Fruit fly (Drosophila melanogaster) whole organism, embryonic: ENCODE results near the gene EAChm.

ENCODE experiments used
- Atf3 ChIP-seq: fragments of 200-800 bp; sonication (Bioruptor generic); optimal IDR thresholded peaks from 3 replicates; lab custom pipeline; 2016; ENCODE audit warnings: missing biosample characterization, missing genetic modification characterization
- CG15011 ChIP-seq: fragments of 200-800 bp; sonication (Bioruptor generic); optimal IDR thresholded peaks from 3 replicates; lab custom pipeline; 2018; ENCODE audit warnings: missing biosample characterization, mild to moderate bottlenecking, missing genetic modification characterization
- CG15479 ChIP-seq: fragments of 200-800 bp; sonication (Bioruptor generic); optimal IDR thresholded peaks from 3 replicates; lab custom pipeline; 2019; ENCODE audit warnings: missing biosample characterization, mild to moderate bottlenecking, missing genetic modification characterization, moderate library complexity
- CG1603 ChIP-seq: fragments of 200-800 bp; sonication (Bioruptor generic); optimal IDR thresholded peaks from 2 replicates; lab custom pipeline; 2019; ENCODE audit warnings: missing biosample characterization, mild to moderate bottlenecking, missing genetic modification characterization, moderate library complexity
- CG16815 ChIP-seq: fragments of 200-800 bp; sonication (Bioruptor generic); optimal IDR thresholded peaks from 3 replicates; lab custom pipeline; 2017; ENCODE audit warnings: missing biosample characterization, mild to moderate bottlenecking, missing genetic modification characterization
- CG17829 ChIP-seq: fragments of 200-800 bp; optimal IDR thresholded peaks from 2 replicates; lab custom pipeline; 2019; ENCODE audit warnings: missing biosample characterization, mild to moderate bottlenecking, missing genetic modification characterization, moderate library complexity
- CG1832 ChIP-seq: fragments of 200-800 bp; sonication (Bioruptor generic); optimal IDR thresholded peaks from 2 replicates; lab custom pipeline; 2017; ENCODE audit warnings: missing biosample characterization, mild to moderate bottlenecking, missing genetic modification characterization, inconsistent platforms
- CG2129 ChIP-seq: fragments of 200-800 bp; sonication (Bioruptor generic); IDR thresholded peaks from 2 replicates; pipeline ENCODE4 v1.3.6; 2022; ENCODE audit warnings: missing biosample characterization, missing genetic modification characterization; ENCODE audit not compliant: partially characterized antibody
- CG2199 ChIP-seq: fragments of 200-800 bp; sonication (Bioruptor generic); IDR thresholded peaks from 3 replicates; pipeline ENCODE4 v1.3.6; 2022; ENCODE audit warnings: missing biosample characterization, missing genetic modification characterization
- CG32767 ChIP-seq: fragments of 200-800 bp; sonication (Bioruptor generic); IDR thresholded peaks from 2 replicates; pipeline ENCODE4 v1.3.6; 2022; ENCODE audit warnings: missing biosample characterization, missing genetic modification characterization
- CG5180 ChIP-seq: fragments of 200-800 bp; sonication (Bioruptor generic); optimal IDR thresholded peaks from 3 replicates; lab custom pipeline; 2017; ENCODE audit warnings: missing biosample characterization, missing genetic modification characterization, mild to moderate bottlenecking, moderate library complexity, missing genetic modification reagents
- CG5245 ChIP-seq: fragments of 200-800 bp; sonication (Bioruptor generic); optimal IDR thresholded peaks from 3 replicates; lab custom pipeline; 2016; ENCODE audit warnings: missing biosample characterization, missing genetic modification characterization
- CG8290 ChIP-seq, 3 experiments: fragments of 200-800 bp; sonication (Bioruptor generic); optimal IDR thresholded peaks; 2 replicates each; lab custom pipeline; 2016 to 2019; ENCODE audit warnings: missing biosample characterization in 3 of 3, missing genetic modification characterization in 3 of 3, mild to moderate bottlenecking in 2 of 3, moderate library complexity in 1 of 3
- CG9932 ChIP-seq: fragments of 200-800 bp; sonication (Bioruptor generic); IDR thresholded peaks from 2 replicates; pipeline ENCODE4 v1.3.6; 2022; ENCODE audit warnings: missing biosample characterization, missing genetic modification characterization
- CHES-1-like ChIP-seq: fragments of 200-800 bp; sonication (Bioruptor generic); optimal IDR thresholded peaks from 2 replicates; lab custom pipeline; 2016; ENCODE audit warnings: missing biosample characterization, missing genetic modification characterization
- CoRest ChIP-seq: fragments of 200-800 bp; sonication (Bioruptor generic); optimal IDR thresholded peaks from 3 replicates; lab custom pipeline; 2018; ENCODE audit warnings: missing biosample characterization, mild to moderate bottlenecking, missing genetic modification characterization, moderate library complexity
- D ChIP-seq, 2 experiments: fragments of 200-800 bp in 1 of 2; fragments of >200 bp in 1 of 2; sonication (Bioruptor generic) in 1 of 2; optimal IDR thresholded peaks; 2 replicates in 1 of 2; 3 replicates in 1 of 2; lab custom pipeline; 2017; ENCODE audit warnings: mild to moderate bottlenecking in 1 of 2, missing biosample characterization in 1 of 2, missing genetic modification characterization in 1 of 2, missing genetic modification reagents in 1 of 2
- Ets65A ChIP-seq: fragments of 200-800 bp; sonication (Bioruptor generic); peaks from one replicate; lab custom pipeline; 2016; ENCODE audit warnings: missing biosample characterization, missing genetic modification characterization
- Fer3 ChIP-seq: fragments of 200-800 bp; sonication (Bioruptor generic); optimal IDR thresholded peaks from 2 replicates; lab custom pipeline; 2018; ENCODE audit warnings: missing biosample characterization, mild to moderate bottlenecking, missing genetic modification characterization, moderate library complexity
- GATAe ChIP-seq: fragments of 200-800 bp; sonication (Bioruptor generic); conservative IDR thresholded peaks from 2 replicates; pipeline ENCODE4 v1.3.6; 2022; ENCODE audit warnings: missing biosample characterization, missing genetic modification characterization
- H15 ChIP-seq: fragments of 200-800 bp; sonication (Bioruptor generic); IDR thresholded peaks from 3 replicates; pipeline ENCODE4 v1.3.6; 2022; ENCODE audit warnings: missing biosample characterization, missing genetic modification characterization
- Hey ChIP-seq: fragments of 200-800 bp; sonication (Bioruptor generic); optimal IDR thresholded peaks from 3 replicates; lab custom pipeline; 2018; ENCODE audit warnings: missing biosample characterization, mild to moderate bottlenecking, missing genetic modification characterization
- HmgD ChIP-seq: fragments of 200-800 bp; sonication (Bioruptor generic); optimal IDR thresholded peaks from 3 replicates; lab custom pipeline; 2016; ENCODE audit warnings: missing biosample characterization, missing genetic modification characterization
- Mes4 ChIP-seq: fragments of 200-800 bp; sonication (Bioruptor generic); optimal IDR thresholded peaks from 2 replicates; lab custom pipeline; 2016; ENCODE audit warnings: missing biosample characterization, missing genetic modification characterization
- Nf-YB ChIP-seq: fragments of 200-800 bp; sonication (Bioruptor generic); optimal IDR thresholded peaks from 3 replicates; lab custom pipeline; 2019; ENCODE audit warnings: missing biosample characterization, mild to moderate bottlenecking, missing genetic modification characterization, moderate library complexity
- Pdp1 ChIP-seq, 2 experiments: fragments of 200-800 bp; sonication (Bioruptor generic); optimal IDR thresholded peaks; 3 replicates each; lab custom pipeline; 2016; ENCODE audit warnings: missing biosample characterization in 2 of 2, missing genetic modification characterization in 2 of 2, mild to moderate bottlenecking in 1 of 2, moderate library complexity in 1 of 2
- Ptx1 ChIP-seq: fragments of 200-800 bp; sonication (Bioruptor generic); IDR thresholded peaks from 2 replicates; pipeline ENCODE4 v1.3.6; 2022; ENCODE audit warnings: missing biosample characterization, missing genetic modification characterization
- Ravus ChIP-seq: fragments of 200-800 bp; sonication (Bioruptor generic); IDR thresholded peaks from 2 replicates; pipeline ENCODE4 v1.3.6; 2022; ENCODE audit warnings: missing biosample characterization, missing genetic modification characterization
- Sin3A ChIP-seq: fragments of >200 bp; optimal IDR thresholded peaks from 2 replicates; lab custom pipeline; 2018
- abd-A ChIP-seq: fragments of 200-800 bp; sonication (Bioruptor generic); optimal IDR thresholded peaks from 3 replicates; lab custom pipeline; 2019; ENCODE audit warnings: missing biosample characterization, mild to moderate bottlenecking, missing genetic modification characterization, moderate library complexity
- cg ChIP-seq: fragments of 200-800 bp; sonication (Bioruptor generic); optimal IDR thresholded peaks from 3 replicates; lab custom pipeline; 2019; ENCODE audit warnings: missing biosample characterization, mild to moderate bottlenecking, missing genetic modification characterization, moderate library complexity
- ci ChIP-seq: fragments of 200-800 bp; sonication (Bioruptor generic); IDR thresholded peaks from 3 replicates; pipeline ENCODE4 v1.3.6; 2022; ENCODE audit warnings: missing biosample characterization, missing genetic modification characterization
- da ChIP-seq: fragments of 200-800 bp; sonication (Bioruptor generic); optimal IDR thresholded peaks from 2 replicates; lab custom pipeline; 2016; ENCODE audit warnings: missing biosample characterization, missing genetic modification characterization
- en ChIP-seq: fragments of 200-800 bp; sonication (Bioruptor generic); optimal IDR thresholded peaks from 2 replicates; lab custom pipeline; 2016; ENCODE audit warnings: missing biosample characterization, missing genetic modification characterization
- fd102C ChIP-seq: fragments of 200-800 bp; sonication (Bioruptor generic); optimal IDR thresholded peaks from 2 replicates; lab custom pipeline; 2018; ENCODE audit warnings: missing biosample characterization, mild to moderate bottlenecking, missing genetic modification characterization, moderate library complexity
- fru ChIP-seq: fragments of >200 bp; optimal IDR thresholded peaks from 2 replicates; lab custom pipeline; 2017
- gce ChIP-seq: fragments of 200-800 bp; sonication (Bioruptor generic); IDR thresholded peaks from 3 replicates; pipeline ENCODE4 v1.3.6; 2022; ENCODE audit warnings: missing biosample characterization, missing genetic modification characterization
- gt ChIP-seq: fragments of 200-800 bp; sonication (Bioruptor generic); IDR thresholded peaks from 2 replicates; pipeline ENCODE4 v1.3.6; 2022; ENCODE audit warnings: missing biosample characterization, missing genetic modification characterization
- jing ChIP-seq: fragments of 200-800 bp; sonication (Bioruptor generic); optimal IDR thresholded peaks from 2 replicates; lab custom pipeline; 2018; ENCODE audit warnings: missing biosample characterization, mild to moderate bottlenecking, missing genetic modification characterization
- mam ChIP-seq: fragments of 200-800 bp; sonication (Bioruptor generic); optimal IDR thresholded peaks from 3 replicates; lab custom pipeline; 2016; ENCODE audit warnings: missing biosample characterization, missing genetic modification characterization
- phol ChIP-seq: fragments of 200-800 bp; sonication (Bioruptor generic); optimal IDR thresholded peaks from 3 replicates; lab custom pipeline; 2018; ENCODE audit warnings: missing biosample characterization, mild to moderate bottlenecking, missing genetic modification characterization, moderate library complexity
- scrt ChIP-seq: fragments of 200-800 bp; sonication (Bioruptor generic); optimal IDR thresholded peaks from 2 replicates; lab custom pipeline; 2018; ENCODE audit warnings: missing biosample characterization, mild to moderate bottlenecking, missing genetic modification characterization, moderate library complexity
- sob ChIP-seq: fragments of 200-800 bp; sonication (Bioruptor generic); IDR thresholded peaks from 2 replicates; pipeline ENCODE4 v1.3.6; 2022; ENCODE audit warnings: missing biosample characterization, missing genetic modification characterization
- ssp ChIP-seq: fragments of 200-800 bp; sonication (Bioruptor generic); IDR thresholded peaks from 2 replicates; pipeline ENCODE4 v1.3.6; 2022; ENCODE audit warnings: missing biosample characterization, missing genetic modification characterization
- sug ChIP-seq: fragments of 200-800 bp; optimal IDR thresholded peaks from 2 replicates; lab custom pipeline; 2019; ENCODE audit warnings: missing biosample characterization, mild to moderate bottlenecking, missing genetic modification characterization, moderate library complexity
- toy ChIP-seq: fragments of 200-800 bp; sonication (Bioruptor generic); IDR thresholded peaks from 2 replicates; pipeline ENCODE4 v1.3.6; 2022; ENCODE audit warnings: missing biosample characterization, missing genetic modification characterization
- twi ChIP-seq: fragments of 200-800 bp; optimal IDR thresholded peaks from 2 replicates; lab custom pipeline; 2019; ENCODE audit warnings: missing biosample characterization, mild to moderate bottlenecking, missing genetic modification characterization, moderate library complexity
- wek ChIP-seq: fragments of 200-800 bp; sonication (Bioruptor generic); optimal IDR thresholded peaks from 3 replicates; lab custom pipeline; 2018; ENCODE audit warnings: missing biosample characterization, mild to moderate bottlenecking, missing genetic modification characterization, moderate library complexity
- zen ChIP-seq: fragments of 200-800 bp; sonication (Bioruptor generic); optimal IDR thresholded peaks from 3 replicates; lab custom pipeline; 2018; ENCODE audit warnings: missing biosample characterization, mild to moderate bottlenecking, missing genetic modification characterization, moderate library complexity

EAChm gene

DNA sequence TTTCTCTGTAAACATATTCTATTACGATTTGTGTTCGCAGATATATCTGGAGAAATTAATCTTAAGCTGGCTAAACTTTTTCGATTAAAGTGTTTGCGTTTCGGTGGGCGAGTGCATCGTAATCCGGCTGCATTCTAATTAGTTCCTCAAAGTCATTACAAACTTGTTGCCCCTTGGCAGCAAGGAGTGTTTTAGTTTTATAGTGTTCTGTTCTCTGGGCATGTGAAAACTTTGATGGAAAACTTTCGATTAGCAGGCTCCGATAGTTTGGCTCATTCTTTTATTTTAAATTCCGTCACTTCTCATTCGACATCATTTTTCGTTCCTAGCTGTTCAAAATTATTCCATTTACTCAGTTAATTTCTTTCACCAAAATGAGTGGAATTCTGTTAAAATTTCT lies 31.4 kb upstream of the EAChm start, which contains the start of gene CG32148:
CG32148 (plus strand) TSS at position 301 of the 400 bp plus-strand sequence.
- TF ChIP-seq ssp (GFP tag; lab: Robert Waterston, UW) (no peak), en (GFP tag; lab: Kevin White, UChicago) (no peak), Atf3 (GFP tag; lab: Kevin White, UChicago) (no peak), CG2129 (GFP tag; lab: Robert Waterston, UW) (no peak), fd102C (GFP tag; lab: Kevin White, UChicago) (no peak), Ets65A (no peak), H15 (GFP tag; lab: Robert Waterston, UW) (no peak)

DNA sequence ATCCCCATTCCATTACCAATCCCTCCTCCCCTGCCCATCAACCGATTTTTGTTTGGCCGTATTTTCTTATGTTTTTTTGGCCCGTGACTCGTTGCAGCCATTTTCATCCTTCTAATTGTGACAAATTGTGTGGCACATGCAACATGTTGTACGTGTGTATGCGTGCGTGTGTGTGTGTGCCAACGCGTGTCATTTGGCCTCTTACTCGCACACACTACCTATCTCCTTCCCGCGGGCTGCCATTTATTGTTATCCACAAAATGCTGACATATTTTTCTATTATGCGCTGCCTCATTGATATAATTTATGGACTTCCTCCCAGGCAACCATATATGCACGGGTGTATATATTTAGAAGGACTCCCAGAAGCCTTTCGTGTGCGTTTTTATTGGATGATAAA lies 22.8 kb upstream of the EAChm start:
- no peak for TF ChIP-seq da (GFP tag; lab: Kevin White, UChicago)
- TF ChIP-seq HmgD (GFP tag; lab: Kevin White, UChicago): no peak
- TF ChIP-seq CG16815 (GFP tag; lab: Kevin White, UChicago): no peak
- TF ChIP-seq Nf-YB (GFP tag; lab: Kevin White, UChicago): peak; percentile 74
- TF ChIP-seq Mes4 (GFP tag; lab: Kevin White, UChicago): no peak
- no peak for TF ChIP-seq jing (GFP tag; lab: Kevin White, UChicago)
- TF ChIP-seq sob: no peak
- peak; percentile 41 for TF ChIP-seq CG5180 (GFP tag; lab: Kevin White, UChicago)
- no peak for TF ChIP-seq mam (GFP tag; lab: Kevin White, UChicago)
- no peak for TF ChIP-seq ssp (GFP tag; lab: Robert Waterston, UW)
- TF ChIP-seq CHES-1-like (GFP tag; lab: Kevin White, UChicago): no peak
- TF ChIP-seq Fer3 (tag; lab: Kevin White, UChicago): no peak
- no peak for TF ChIP-seq gt (GFP tag; lab: Robert Waterston, UW)
- TF ChIP-seq Ravus (GFP tag; lab: Robert Waterston, UW): no peak
- no peak for TF ChIP-seq Ptx1 (GFP tag; lab: Robert Waterston, UW)
- no peak for TF ChIP-seq CG17829 (tag; lab: Kevin White, UChicago)
- no peak for TF ChIP-seq gce
- no peak for TF ChIP-seq fru
- no peak for TF ChIP-seq CG15011 (GFP tag; lab: Kevin White, UChicago)
- TF ChIP-seq CG5245 (GFP tag; lab: Kevin White, UChicago): no peak
- TF ChIP-seq ci: no peak
- TF ChIP-seq CG15479 (GFP tag; lab: Kevin White, UChicago): peak; percentile 43
- TF ChIP-seq CG9932 (GFP tag; lab: Robert Waterston, UW): no peak
- no peak for TF ChIP-seq CoRest (tag; lab: Kevin White, UChicago)
- TF ChIP-seq phol (tag; lab: Kevin White, UChicago): peak; percentile 13
- no peak for TF ChIP-seq CG32767 (GFP tag; lab: Robert Waterston, UW)
- TF ChIP-seq CG2199 (GFP tag; lab: Robert Waterston, UW): no peak
- TF ChIP-seq Sin3A (lab: Kevin White, UChicago): no peak
- TF ChIP-seq scrt (GFP tag; lab: Kevin White, UChicago): peak; percentile 55
- peak; percentile 64 for TF ChIP-seq cg (GFP tag; lab: Kevin White, UChicago)
- peak; percentile 80 for TF ChIP-seq D (optimal IDR thresholded peaks at IDR 0.05; lab: Kevin White, UChicago)
- no peak for TF ChIP-seq D (GFP tag; optimal IDR thresholded peaks at IDR 0.05; lab: Kevin White, UChicago)
- peak; percentile 68 for TF ChIP-seq twi (tag; lab: Kevin White, UChicago)
- TF ChIP-seq abd-A (tag; lab: Kevin White, UChicago): peak; percentile 39
- TF ChIP-seq CG1832: peak; percentile 4
- TF ChIP-seq Hey (tag; lab: Kevin White, UChicago): peak; percentile 17
- no peak for TF ChIP-seq sug (tag; lab: Kevin White, UChicago)
- no peak for TF ChIP-seq zen (tag; lab: Kevin White, UChicago)
- TF ChIP-seq toy (GFP tag; lab: Robert Waterston, UW): no peak
- TF ChIP-seq CG1603: no peak
- no peak for TF ChIP-seq Pdp1 (GFP tag; optimal IDR thresholded peaks at IDR 0.05; lab: Kevin White, UChicago)
- no peak for TF ChIP-seq GATAe (GFP tag; lab: Robert Waterston, UW)
- TF ChIP-seq wek (GFP tag; lab: Kevin White, UChicago): no peak
- TF ChIP-seq CG8290 (GFP tag; optimal IDR thresholded peaks at IDR 0.05; lab: Kevin White, UChicago): no peak
- TF ChIP-seq CG8290 (tag; optimal IDR thresholded peaks at IDR 0.05; lab: Kevin White, UChicago): no peak
